Worm (Caenorhabditis elegans): ENCODE measurements around the gene ZK488.5.

Gene ZK488.5

DNA sequence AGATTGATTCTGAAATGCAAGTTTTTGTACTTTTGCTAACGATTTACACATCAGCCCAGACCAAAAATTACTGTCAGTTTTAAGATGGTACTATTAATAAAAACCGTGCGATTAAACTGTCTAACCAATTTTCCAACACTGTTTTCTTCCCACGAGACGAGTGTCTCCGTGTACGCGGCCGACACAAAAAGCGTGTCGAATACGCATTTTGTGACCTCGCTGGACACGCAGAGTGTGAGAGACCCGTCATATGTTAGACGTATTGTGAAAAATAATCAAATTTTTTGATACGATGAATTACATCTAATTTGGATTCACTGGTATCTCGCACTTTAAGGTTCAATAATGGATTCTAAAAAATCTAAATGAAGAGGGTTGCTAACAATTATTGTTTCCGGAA is 42.6 kb downstream of the ZK488.5 start:
- TF ChIP-seq tbx-11 (GFP tag; IDR thresholded peaks at IDR 0.05) = no peak
- no peak for TF ChIP-seq hnd-1 (tag; optimal IDR thresholded peaks at IDR 0.05)
- TF ChIP-seq sea-1 (GFP tag; conservative IDR thresholded peaks at IDR 0.05) = no peak
- no peak for TF ChIP-seq pes-1 (GFP tag; IDR thresholded peaks at IDR 0.05)
- TF ChIP-seq B0310.2 (tag; optimal IDR thresholded peaks at IDR 0.05) = no peak
- TF ChIP-seq ama-1 (optimal IDR thresholded peaks at IDR 0.05) = no peak
- TF ChIP-seq F13C5.2 (tag; optimal IDR thresholded peaks at IDR 0.05) = no peak
- no peak for TF ChIP-seq tbx-37 (GFP tag; conservative IDR thresholded peaks at IDR 0.05)
- TF ChIP-seq hmg-4 (GFP tag; optimal IDR thresholded peaks at IDR 0.05) = no peak
- TF ChIP-seq tra-4 (tag; optimal IDR thresholded peaks at IDR 0.05) = no peak
- TF ChIP-seq ets-7 (tag; optimal IDR thresholded peaks at IDR 0.05) = no peak
- TF ChIP-seq ceh-13 (GFP tag; optimal IDR thresholded peaks at IDR 0.05) = no peak
- TF ChIP-seq flt-1 (GFP tag; IDR thresholded peaks at IDR 0.05) = no peak
- no peak for TF ChIP-seq scrt-1 (GFP tag; IDR thresholded peaks at IDR 0.05)
- TF ChIP-seq aly-1 (tag; optimal IDR thresholded peaks at IDR 0.05) = no peak
- no peak for TF ChIP-seq hmbx-1 (tag; optimal IDR thresholded peaks at IDR 0.05)
- no peak for TF ChIP-seq ceh-36 (tag; optimal IDR thresholded peaks at IDR 0.05)

DNA sequence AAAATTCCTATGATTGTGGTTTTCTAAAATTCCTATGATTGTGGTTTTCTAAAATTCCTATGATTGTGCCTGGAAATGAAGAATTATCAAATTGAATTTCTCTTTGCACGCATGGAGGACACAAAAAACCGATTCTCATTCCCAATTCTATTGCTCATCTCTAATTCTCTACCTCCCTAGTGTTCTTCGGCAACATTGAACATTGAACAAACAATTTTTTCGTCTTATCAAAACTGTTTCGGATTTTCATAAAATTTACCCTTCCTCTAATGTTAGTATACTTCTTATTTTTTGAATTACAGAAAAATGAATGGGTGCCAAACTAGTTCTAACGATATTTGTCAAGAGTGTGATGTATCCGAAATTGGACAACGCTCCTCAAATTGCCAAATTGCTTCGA is 43.2 kb downstream of the ZK488.5 start, which contains the start of gene pals-31:
Gene pals-31 (plus strand): TSS at position 301 of the 400 bp plus-strand sequence.
- TF ChIP-seq aly-1 (tag; optimal IDR thresholded peaks at IDR 0.05) (no peak), ama-1 (optimal IDR thresholded peaks at IDR 0.05) (no peak), ceh-36 (tag; optimal IDR thresholded peaks at IDR 0.05) (no peak), pes-1 (GFP tag; IDR thresholded peaks at IDR 0.05) (no peak), tbx-11 (GFP tag; IDR thresholded peaks at IDR 0.05) (no peak), hmg-4 (GFP tag; optimal IDR thresholded peaks at IDR 0.05) (no peak), hmbx-1 (tag; optimal IDR thresholded peaks at IDR 0.05) (no peak), hnd-1 (tag; optimal IDR thresholded peaks at IDR 0.05) (no peak), flt-1 (GFP tag; IDR thresholded peaks at IDR 0.05) (no peak), sea-1 (GFP tag; conservative IDR thresholded peaks at IDR 0.05) (no peak), tbx-37 (GFP tag; conservative IDR thresholded peaks at IDR 0.05) (no peak), ets-7 (tag; optimal IDR thresholded peaks at IDR 0.05) (no peak), F13C5.2 (tag; optimal IDR thresholded peaks at IDR 0.05) (no peak)

ce11 chrV:638328-638727 is 45.3 kb downstream of the ZK488.5 start, which contains the start of gene srj-37:
TSS of gene srj-37 (plus strand) at chrV:638628.
- TF ChIP-seq hnd-1 (tag; optimal IDR thresholded peaks at IDR 0.05) (no peak), ama-1 (optimal IDR thresholded peaks at IDR 0.05) (no peak), hmbx-1 (tag; optimal IDR thresholded peaks at IDR 0.05) (no peak), hmg-4 (GFP tag; optimal IDR thresholded peaks at IDR 0.05) (no peak), flt-1 (GFP tag; IDR thresholded peaks at IDR 0.05) (no peak), ceh-13 (GFP tag; optimal IDR thresholded peaks at IDR 0.05) (no peak), ets-7 (tag; optimal IDR thresholded peaks at IDR 0.05) (no peak), sea-1 (GFP tag; conservative IDR thresholded peaks at IDR 0.05) (no peak), tbx-11 (GFP tag; IDR thresholded peaks at IDR 0.05) (no peak), ceh-36 (tag; optimal IDR thresholded peaks at IDR 0.05) (no peak), pes-1 (GFP tag; IDR thresholded peaks at IDR 0.05) (no peak), B0310.2 (tag; optimal IDR thresholded peaks at IDR 0.05) (no peak), tbx-37 (GFP tag; conservative IDR thresholded peaks at IDR 0.05) (no peak), F13C5.2 (tag; optimal IDR thresholded peaks at IDR 0.05) (no peak), tra-4 (tag; optimal IDR thresholded peaks at IDR 0.05) (no peak), scrt-1 (GFP tag; IDR thresholded peaks at IDR 0.05) (no peak)

ce11 chrV:642750-643149 is 49.7 kb downstream of the ZK488.5 start, which contains the start of gene nhr-190:
TSS of gene nhr-190 (minus strand) at chrV:642924.
- TF ChIP-seq hmbx-1 (tag; optimal IDR thresholded peaks at IDR 0.05) (no peak), flt-1 (GFP tag; IDR thresholded peaks at IDR 0.05) (no peak), aly-1 (tag; optimal IDR thresholded peaks at IDR 0.05) (no peak), ceh-13 (GFP tag; optimal IDR thresholded peaks at IDR 0.05) (no peak), sea-1 (GFP tag; conservative IDR thresholded peaks at IDR 0.05) (no peak), B0310.2 (tag; optimal IDR thresholded peaks at IDR 0.05) (no peak), scrt-1 (GFP tag; IDR thresholded peaks at IDR 0.05) (no peak), tbx-37 (GFP tag; conservative IDR thresholded peaks at IDR 0.05) (no peak), ama-1 (optimal IDR thresholded peaks at IDR 0.05) (no peak), F13C5.2 (tag; optimal IDR thresholded peaks at IDR 0.05) (no peak), tra-4 (tag; optimal IDR thresholded peaks at IDR 0.05) (no peak), pes-1 (GFP tag; IDR thresholded peaks at IDR 0.05) (no peak), hmg-4 (GFP tag; optimal IDR thresholded peaks at IDR 0.05) (no peak), hnd-1 (tag; optimal IDR thresholded peaks at IDR 0.05) (no peak), tbx-11 (GFP tag; IDR thresholded peaks at IDR 0.05) (no peak), ceh-36 (tag; optimal IDR thresholded peaks at IDR 0.05) (no peak), ets-7 (tag; optimal IDR thresholded peaks at IDR 0.05) (no peak)

Measured in whole organism, early embryonic.